Fruit fly (Drosophila melanogaster): ENCODE measurements around the gene pkm.

DNA sequence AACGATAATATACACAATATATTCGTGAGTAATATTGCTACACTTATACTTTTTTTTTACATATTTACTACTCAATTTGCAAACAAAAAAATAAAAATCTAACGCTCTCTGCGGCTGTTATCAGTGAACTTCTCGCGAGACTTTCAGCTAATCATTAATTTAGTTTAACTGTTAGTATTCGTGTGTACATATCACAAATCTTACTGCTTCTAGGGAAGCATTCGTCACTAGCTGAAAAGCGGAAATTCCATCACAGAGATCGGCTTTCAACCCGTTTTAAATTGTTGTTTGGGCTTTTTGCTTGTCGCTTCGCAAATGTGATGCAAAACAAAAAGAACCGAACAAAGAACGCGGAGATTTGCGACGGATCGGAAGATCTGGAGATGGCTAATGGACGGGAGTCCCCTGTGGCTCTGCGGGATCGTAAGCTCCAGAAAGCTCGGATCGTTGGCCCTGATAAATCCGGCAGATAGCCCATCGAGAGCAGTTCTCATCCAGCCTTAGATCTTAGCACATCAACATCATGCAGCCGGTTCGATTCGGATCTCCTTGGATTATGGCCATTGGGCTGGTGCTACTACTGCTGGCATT is 22.4 kb downstream of the pkm start, which contains the start of gene PGRP-SA:
- TF ChIP-seq psq (optimal IDR thresholded peaks at IDR 0.05) (no peak), h (optimal IDR thresholded peaks at IDR 0.05) (no peak), ttk (optimal IDR thresholded peaks at IDR 0.05) (no peak), Sin3A (optimal IDR thresholded peaks at IDR 0.05) (no peak)

Measured in Kc167 (cell line).